Fruit fly (Drosophila melanogaster): ENCODE measurements around the gene X11Lbeta.

The X11Lbeta gene

DNA sequence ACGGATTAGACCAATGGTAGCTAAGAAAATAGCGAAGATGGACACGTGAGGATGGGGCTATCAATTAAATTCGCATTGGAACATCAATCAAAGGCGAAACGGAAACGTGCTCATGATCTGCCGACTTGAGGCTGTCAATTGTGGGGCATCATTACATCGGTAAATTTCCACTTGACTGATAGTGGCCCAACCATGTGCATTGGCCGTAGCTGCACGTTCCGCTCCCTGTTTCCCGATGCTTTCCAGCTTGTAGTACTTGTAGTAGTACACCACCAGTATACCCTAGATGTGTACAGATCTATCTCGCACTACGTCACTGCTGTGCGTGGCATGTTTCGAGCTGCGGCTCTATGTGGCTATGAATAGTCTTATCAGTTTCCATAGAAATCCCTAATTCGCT, 28.2 kb upstream of the X11Lbeta start (continued):
- TF ChIP-seq Ets65A (GFP tag) (no peak), chinmo (GFP tag; IDR thresholded peaks at IDR 0.05; ENCODE audit: partially characterized antibody) (no peak), CG7271 (tag; optimal IDR thresholded peaks at IDR 0.05) (no peak), nerfin-2 (GFP tag; IDR thresholded peaks at IDR 0.05; ENCODE audit: partially characterized antibody) (no peak), bigmax (GFP tag; optimal IDR thresholded peaks at IDR 0.05) (no peak), CG34376 (GFP tag; optimal IDR thresholded peaks at IDR 0.05) (peak; percentile 15), Side (GFP tag; optimal IDR thresholded peaks at IDR 0.05) (no peak), otp (GFP tag; IDR thresholded peaks at IDR 0.05) (no peak), CG10147 (GFP tag; optimal IDR thresholded peaks at IDR 0.05) (no peak), CG1832 (GFP tag; optimal IDR thresholded peaks at IDR 0.05) (no peak), crc (GFP tag; optimal IDR thresholded peaks at IDR 0.05) (no peak), D19A (tag; optimal IDR thresholded peaks at IDR 0.05) (no peak), mam (GFP tag; optimal IDR thresholded peaks at IDR 0.05) (no peak), onecut (GFP tag; IDR thresholded peaks at IDR 0.05) (no peak), D19B (GFP tag; optimal IDR thresholded peaks at IDR 0.05) (peak; percentile 68), luna (GFP tag; optimal IDR thresholded peaks at IDR 0.05) (no peak)

DNA sequence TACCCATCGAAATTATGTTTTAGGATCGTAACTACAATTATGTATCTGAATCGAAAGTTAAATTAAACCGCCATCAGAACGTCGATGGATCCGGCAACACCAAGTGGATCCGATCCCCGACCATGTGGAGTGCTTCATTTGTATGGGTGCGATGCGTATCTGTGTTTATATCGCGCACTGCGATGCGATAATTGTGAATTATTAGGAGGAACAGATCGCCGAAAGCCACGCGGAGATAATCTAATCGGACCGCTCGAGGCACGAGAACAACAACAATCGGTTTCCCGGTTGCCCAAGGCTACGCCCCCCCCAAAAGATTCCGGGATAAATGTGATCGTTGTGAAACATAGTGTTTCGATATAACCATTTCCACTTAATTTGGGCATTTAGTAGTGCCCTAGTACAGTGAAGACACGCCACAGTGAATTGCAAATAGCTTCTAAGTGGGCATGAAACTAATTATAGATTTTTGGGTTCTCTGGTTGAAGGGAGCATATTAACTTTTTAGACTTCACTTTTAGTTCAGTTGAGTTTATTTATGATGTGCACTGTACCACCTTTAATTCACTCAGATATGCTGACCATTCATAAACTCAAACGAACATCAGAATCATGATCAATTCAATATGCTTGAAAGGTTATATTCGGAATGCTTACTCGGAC, 27.2 kb upstream of the X11Lbeta start:
- peak; percentile 49; the same call in 1 of the 2 replicates for TF ChIP-seq CG9215 (GFP tag; IDR thresholded peaks at IDR 0.05)
- TF ChIP-seq sqz (GFP tag; optimal IDR thresholded peaks at IDR 0.05), result no peak
- TF ChIP-seq NfI (GFP tag; optimal IDR thresholded peaks at IDR 0.05), result peak; percentile 46
- TF ChIP-seq CG11695 (GFP tag; IDR thresholded peaks at IDR 0.05), result 0 out of 3 replicates have a peak, but pooled peaks have one; percentile 41
- no peak for TF ChIP-seq Max (GFP tag; optimal IDR thresholded peaks at IDR 0.05)
- TF ChIP-seq Ets65A (GFP tag), result peak; percentile 77
- TF ChIP-seq gfzf (GFP tag; optimal IDR thresholded peaks at IDR 0.05), result no peak
- TF ChIP-seq CG31365 (tag; optimal IDR thresholded peaks at IDR 0.05), result no peak
- peak; percentile 15 for TF ChIP-seq MTF-1 (GFP tag; optimal IDR thresholded peaks at IDR 0.05; ENCODE audit: borderline replicate concordance)
- TF ChIP-seq CG12071 (GFP tag; optimal IDR thresholded peaks at IDR 0.05), result peak; percentile 12
- TF ChIP-seq CG18262 (tag; optimal IDR thresholded peaks at IDR 0.05), result peak; percentile 27
- TF ChIP-seq H2.0 (GFP tag; IDR thresholded peaks at IDR 0.05), result peak; percentile 69
- TF ChIP-seq CG2889 (GFP tag; IDR thresholded peaks at IDR 0.05), result peak; percentile 60; the same call in 2 of the 3 replicates
- peak; percentile 66 for TF ChIP-seq lab (GFP tag; optimal IDR thresholded peaks at IDR 0.05)
- peak; percentile 38; the same call in 1 of the 2 replicates for TF ChIP-seq chm (GFP tag; IDR thresholded peaks at IDR 0.05)
- TF ChIP-seq CG6689 (GFP tag; IDR thresholded peaks at IDR 0.05), result 0 out of 2 replicates have a peak, but pooled peaks have one; percentile 20
- TF ChIP-seq CG9727 (GFP tag; optimal IDR thresholded peaks at IDR 0.05), result peak; percentile 20
- peak; percentile 50 for TF ChIP-seq CG2712 (tag; optimal IDR thresholded peaks at IDR 0.05)
- TF ChIP-seq CoRest (tag; optimal IDR thresholded peaks at IDR 0.05), result peak; percentile 32
- no peak for TF ChIP-seq ems (GFP tag; optimal IDR thresholded peaks at IDR 0.05)
- peak; percentile 36 for TF ChIP-seq CG17385 (GFP tag; optimal IDR thresholded peaks at IDR 0.05)
- 0 out of 2 replicates have a peak, but pooled peaks have one; percentile 19 for TF ChIP-seq Awh (GFP tag; IDR thresholded peaks at IDR 0.05)
- TF ChIP-seq CG16779 (GFP tag; IDR thresholded peaks at IDR 0.05), result no peak; the same call in 1 of the 2 replicates
- peak; percentile 23 for TF ChIP-seq pum (GFP tag; optimal IDR thresholded peaks at IDR 0.05)
- TF ChIP-seq dmrt11E (tag; optimal IDR thresholded peaks at IDR 0.05), result peak; percentile 21
- peak; percentile 24 for TF ChIP-seq CG8388 (GFP tag; optimal IDR thresholded peaks at IDR 0.05)
- peak; percentile 18 for TF ChIP-seq Sry-δ (GFP tag; optimal IDR thresholded peaks at IDR 0.05)
- TF ChIP-seq CG11560 (tag; IDR thresholded peaks at IDR 0.05), result no peak
- no peak for TF ChIP-seq cas (GFP tag; IDR thresholded peaks at IDR 0.05)
- no peak for TF ChIP-seq zen2 (GFP tag; IDR thresholded peaks at IDR 0.05; ENCODE audit: partially characterized antibody)
- no peak for TF ChIP-seq Sin3A (optimal IDR thresholded peaks at IDR 0.05)
- peak; percentile 61; the same call in 1 of the 3 replicates for TF ChIP-seq CG11456 (GFP tag; IDR thresholded peaks at IDR 0.05)
- TF ChIP-seq ci (GFP tag; IDR thresholded peaks at IDR 0.05), result peak; percentile 82
- TF ChIP-seq CG1024 (GFP tag; IDR thresholded peaks at IDR 0.05), result peak; percentile 60
